Worm (Caenorhabditis elegans): Measurements from ENCODE around the gene Y73B6BL.270.

DNA sequence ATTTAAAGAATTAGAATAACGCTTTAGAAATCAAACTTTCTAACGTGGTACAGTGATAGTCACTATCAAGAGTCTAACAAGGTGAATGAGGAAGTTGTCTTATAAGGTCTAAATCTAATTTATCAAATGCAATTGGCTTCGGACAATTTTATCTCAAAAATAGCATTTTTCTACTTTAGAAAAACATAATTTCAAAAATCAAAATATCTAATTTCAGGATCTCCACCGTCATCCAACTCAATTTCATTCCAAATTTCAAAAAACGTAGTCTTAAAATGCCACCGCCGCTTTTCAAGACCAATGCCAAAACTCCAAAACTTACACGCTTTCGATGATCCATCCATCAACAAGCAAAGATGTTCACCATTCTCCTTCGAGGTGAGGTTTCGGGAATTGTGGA is at the start of gene Y73B6BL.270:
- TF ChIP-seq fkh-10 (GFP tag; optimal IDR thresholded peaks at IDR 0.05) (no peak), skn-1 (tag; optimal IDR thresholded peaks at IDR 0.05) (no peak), aly-2 (tag; optimal IDR thresholded peaks at IDR 0.05) (no peak), daf-12 (tag; optimal IDR thresholded peaks at IDR 0.05) (no peak)
